Fruit fly (Drosophila melanogaster) whole organism, adult: ENCODE results near the gene htl.

Source experiments
- CG11617 ChIP-seq: fragments of 200-800 bp; sonication (Bioruptor generic); optimal IDR thresholded peaks from 2 replicates; lab custom pipeline; 2017; ENCODE audit warnings: mild to moderate bottlenecking, missing biosample characterization, missing genetic modification reagents, missing genetic modification characterization
- CG12768 ChIP-seq: fragments of 200-800 bp; sonication (Bioruptor generic); optimal IDR thresholded peaks from 2 replicates; lab custom pipeline; 2017; ENCODE audit warnings: missing biosample characterization, missing genetic modification characterization, mild to moderate bottlenecking, moderate library complexity, missing genetic modification reagents
- CG14711 ChIP-seq: fragments of 200-800 bp; sonication (Bioruptor generic); optimal IDR thresholded peaks from 2 replicates; lab custom pipeline; 2018; ENCODE audit warnings: missing biosample characterization, mild to moderate bottlenecking, missing genetic modification characterization, moderate library complexity
- CG1620 ChIP-seq: fragments of 200-800 bp; sonication (Bioruptor generic); optimal IDR thresholded peaks from 2 replicates; lab custom pipeline; 2016; ENCODE audit warnings: missing biosample characterization, missing genetic modification characterization
- CG33017 ChIP-seq: fragments of 200-800 bp; sonication (Bioruptor generic); optimal IDR thresholded peaks from 2 replicates; lab custom pipeline; 2018; ENCODE audit warnings: missing biosample characterization, mild to moderate bottlenecking, missing genetic modification characterization, moderate library complexity
- CG5204 ChIP-seq: fragments of 200-800 bp; sonication (Bioruptor generic); optimal IDR thresholded peaks from 2 replicates; lab custom pipeline; 2016; ENCODE audit warnings: missing biosample characterization, missing genetic modification characterization
- CG7045 ChIP-seq: fragments of 200-800 bp; sonication (Bioruptor generic); optimal IDR thresholded peaks from 2 replicates; lab custom pipeline; 2017; ENCODE audit warnings: missing biosample characterization, mild to moderate bottlenecking, missing genetic modification characterization
- CG7101 ChIP-seq: fragments of 200-800 bp; sonication (Bioruptor generic); optimal IDR thresholded peaks from 2 replicates; lab custom pipeline; 2018; ENCODE audit warnings: missing biosample characterization, mild to moderate bottlenecking, missing genetic modification characterization, moderate library complexity
- Clk ChIP-seq: fragments of 200-800 bp; sonication (Bioruptor generic); optimal IDR thresholded peaks from 2 replicates; lab custom pipeline; 2017; ENCODE audit warnings: missing biosample characterization, missing genetic modification characterization
- Crg-1 ChIP-seq: fragments of 200-800 bp; sonication (Bioruptor generic); optimal IDR thresholded peaks from 2 replicates; lab custom pipeline; 2016; ENCODE audit warnings: missing biosample characterization, missing genetic modification characterization
- Hr96 ChIP-seq: fragments of 200-800 bp; sonication (Bioruptor generic); optimal IDR thresholded peaks from 2 replicates; lab custom pipeline; 2016; ENCODE audit warnings: missing biosample characterization, missing genetic modification characterization
- Mnt ChIP-seq: fragments of 200-800 bp; sonication (Bioruptor generic); optimal IDR thresholded peaks from 2 replicates; lab custom pipeline; 2016; ENCODE audit warnings: missing biosample characterization, mild to moderate bottlenecking, missing genetic modification characterization
- bab1 ChIP-seq: fragments of 200-800 bp; sonication (Bioruptor generic); optimal IDR thresholded peaks from 3 replicates; lab custom pipeline; 2019; ENCODE audit warnings: missing biosample characterization, mild to moderate bottlenecking, missing genetic modification characterization, moderate library complexity
- cic ChIP-seq: fragments of 200-800 bp; sonication (Bioruptor generic); optimal IDR thresholded peaks from 2 replicates; lab custom pipeline; 2017; ENCODE audit warnings: missing biosample characterization, mild to moderate bottlenecking, missing genetic modification characterization, moderate library complexity
- cnc ChIP-seq, 2 experiments: fragments of >200 bp; optimal IDR thresholded peaks; 2 replicates each; lab custom pipeline; 2017
- kay ChIP-seq: fragments of 200-800 bp; sonication (Bioruptor generic); peaks from one replicate; lab custom pipeline; 2016; ENCODE audit warnings: missing biosample characterization, missing genetic modification characterization, borderline replicate concordance
- ovo ChIP-seq: fragments of 200-800 bp; sonication (Bioruptor generic); optimal IDR thresholded peaks from 2 replicates; lab custom pipeline; 2016; ENCODE audit warnings: missing biosample characterization, missing genetic modification characterization
- pad ChIP-seq: fragments of 200-800 bp; sonication (Bioruptor generic); optimal IDR thresholded peaks from 3 replicates; lab custom pipeline; 2017; ENCODE audit warnings: missing biosample characterization, missing genetic modification characterization, mild to moderate bottlenecking, moderate library complexity, missing genetic modification reagents
- tj ChIP-seq: fragments of 200-800 bp; sonication (Bioruptor generic); optimal IDR thresholded peaks from 3 replicates; lab custom pipeline; 2017; ENCODE audit warnings: missing biosample characterization, mild to moderate bottlenecking, missing genetic modification characterization, moderate library complexity
- toe ChIP-seq: fragments of 200-800 bp; sonication (Bioruptor generic); optimal IDR thresholded peaks from 2 replicates; lab custom pipeline; 2016; ENCODE audit warnings: missing biosample characterization, missing genetic modification characterization

Gene htl

dm6 chr3R:18058401-18058800, 5.6 kb upstream of the htl start:
- TF ChIP-seq Clk = no peak
- no peak for TF ChIP-seq pad
- no peak for TF ChIP-seq CG7101
- TF ChIP-seq CG11617 (GFP tag; lab: Kevin White, UChicago) = no peak
- no peak for TF ChIP-seq kay
- no peak for TF ChIP-seq bab1 (GFP tag; lab: Kevin White, UChicago)
- no peak for TF ChIP-seq ovo (GFP tag; lab: Kevin White, UChicago)
- TF ChIP-seq CG33017 (tag; lab: Kevin White, UChicago) = no peak
- TF ChIP-seq CG12768 (GFP tag; lab: Kevin White, UChicago) = no peak
- no peak for TF ChIP-seq cic (GFP tag; lab: Kevin White, UChicago)
- no peak for TF ChIP-seq CG5204
- no peak for TF ChIP-seq cnc (optimal IDR thresholded peaks at IDR 0.05; lab: Kevin White, UChicago)
- no peak for TF ChIP-seq Mnt (GFP tag; lab: Kevin White, UChicago)
- TF ChIP-seq Hr96 (GFP tag; lab: Kevin White, UChicago) = no peak

- TF ChIP-seq Clk = no peak
- no peak for TF ChIP-seq CG5204
- no peak for TF ChIP-seq tj (GFP tag; lab: Kevin White, UChicago)
- no peak for TF ChIP-seq CG12768 (GFP tag; lab: Kevin White, UChicago)
- TF ChIP-seq toe (GFP tag; lab: Kevin White, UChicago) = no peak
- no peak for TF ChIP-seq cic (GFP tag; lab: Kevin White, UChicago)
- no peak for TF ChIP-seq pad
- TF ChIP-seq CG1620 (GFP tag; lab: Kevin White, UChicago) = no peak
- TF ChIP-seq Crg-1 (GFP tag; lab: Kevin White, UChicago) = no peak
- TF ChIP-seq kay = no peak
- no peak for TF ChIP-seq CG33017 (tag; lab: Kevin White, UChicago)
- no peak for TF ChIP-seq CG7045 (GFP tag; lab: Kevin White, UChicago)
- no peak for TF ChIP-seq CG14711 (tag; lab: Kevin White, UChicago)
- no peak for TF ChIP-seq CG7101
- no peak for TF ChIP-seq Hr96 (GFP tag; lab: Kevin White, UChicago)
- TF ChIP-seq cnc (optimal IDR thresholded peaks at IDR 0.05; lab: Kevin White, UChicago) = no peak
- TF ChIP-seq Mnt (GFP tag; lab: Kevin White, UChicago) = no peak
- no peak for TF ChIP-seq bab1 (GFP tag; lab: Kevin White, UChicago)
- TF ChIP-seq ovo (GFP tag; lab: Kevin White, UChicago) = no peak
These were observed 2.2 kb downstream of the htl start for dm6 chr3R:18050585-18050984.

- no peak for TF ChIP-seq kay
- TF ChIP-seq CG14711 (tag; lab: Kevin White, UChicago) = no peak
- TF ChIP-seq ovo (GFP tag; lab: Kevin White, UChicago) = no peak
- TF ChIP-seq cnc (optimal IDR thresholded peaks at IDR 0.05; lab: Kevin White, UChicago) = no peak
- no peak for TF ChIP-seq Clk
- TF ChIP-seq CG5204 = no peak
- TF ChIP-seq Crg-1 (GFP tag; lab: Kevin White, UChicago) = no peak
- no peak for TF ChIP-seq CG7101
- TF ChIP-seq CG7045 (GFP tag; lab: Kevin White, UChicago) = no peak
- TF ChIP-seq tj (GFP tag; lab: Kevin White, UChicago) = no peak
- TF ChIP-seq cic (GFP tag; lab: Kevin White, UChicago) = no peak
- no peak for TF ChIP-seq CG33017 (tag; lab: Kevin White, UChicago)
- TF ChIP-seq Mnt (GFP tag; lab: Kevin White, UChicago) = no peak
These were observed 2.7 kb downstream of the htl start for dm6 chr3R:18050016-18050556.

dm6 chr3R:18049272-18050015, 3.3 kb downstream of the htl start:
- TF ChIP-seq ovo (GFP tag; lab: Kevin White, UChicago) = no peak
- no peak for TF ChIP-seq CG5204
- no peak for TF ChIP-seq CG7101
- TF ChIP-seq Clk = no peak
- TF ChIP-seq CG1620 (GFP tag; lab: Kevin White, UChicago) = no peak
- TF ChIP-seq CG11617 (GFP tag; lab: Kevin White, UChicago) = no peak
- TF ChIP-seq Crg-1 (GFP tag; lab: Kevin White, UChicago) = no peak
- TF ChIP-seq CG7045 (GFP tag; lab: Kevin White, UChicago) = no peak
- TF ChIP-seq pad = no peak
- TF ChIP-seq kay = no peak
- no peak for TF ChIP-seq Mnt (GFP tag; lab: Kevin White, UChicago)
- no peak for TF ChIP-seq CG14711 (tag; lab: Kevin White, UChicago)
- TF ChIP-seq CG33017 (tag; lab: Kevin White, UChicago) = no peak
- TF ChIP-seq tj (GFP tag; lab: Kevin White, UChicago) = no peak
- TF ChIP-seq CG12768 (GFP tag; lab: Kevin White, UChicago) = no peak
- TF ChIP-seq toe (GFP tag; lab: Kevin White, UChicago) = no peak
- TF ChIP-seq bab1 (GFP tag; lab: Kevin White, UChicago) = no peak
- TF ChIP-seq cic (GFP tag; lab: Kevin White, UChicago) = no peak
- no peak for TF ChIP-seq Hr96 (GFP tag; lab: Kevin White, UChicago)

DNA sequence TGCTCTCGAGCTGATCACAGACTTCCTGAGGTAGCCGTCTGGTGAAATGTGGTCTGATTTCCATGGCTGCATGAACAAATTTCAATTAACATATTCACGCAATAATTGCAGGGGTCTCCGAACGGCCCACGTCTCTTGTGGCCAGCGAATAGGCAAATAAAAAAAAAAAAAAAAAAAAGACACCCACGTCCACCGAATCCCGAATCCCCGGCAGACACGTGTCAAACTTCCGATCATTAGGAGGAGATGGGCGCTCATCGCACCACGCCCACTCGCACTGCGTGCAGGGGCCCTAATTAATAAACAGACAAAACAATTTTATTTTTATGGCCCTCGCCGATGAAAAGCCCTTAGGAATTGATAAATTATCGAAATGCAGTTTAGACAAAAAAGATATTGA, 9.2 kb downstream of the htl start:
- no peak for TF ChIP-seq Mnt (GFP tag; lab: Kevin White, UChicago)
- no peak for TF ChIP-seq CG1620 (GFP tag; lab: Kevin White, UChicago)
- no peak for TF ChIP-seq bab1 (GFP tag; lab: Kevin White, UChicago)

DNA sequence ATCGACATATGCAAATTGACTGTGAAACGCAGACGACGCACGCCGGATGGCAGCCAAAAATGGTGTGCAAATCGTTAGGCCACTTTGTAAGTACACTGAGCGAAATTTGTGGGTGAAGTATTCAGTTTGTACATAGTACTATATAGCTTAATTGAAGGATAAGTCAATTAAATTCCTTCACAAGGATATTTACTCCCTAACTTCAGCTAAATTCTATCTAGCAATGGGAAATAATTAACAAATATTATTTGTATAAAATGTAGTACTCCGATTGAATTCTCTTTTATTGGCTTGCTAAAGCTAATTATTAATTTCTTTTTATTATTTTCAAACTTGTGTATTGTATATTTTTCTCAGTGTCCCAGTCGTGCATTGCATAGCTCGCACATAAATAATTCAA, 23.7 kb downstream of the htl start:
- TF ChIP-seq bab1 (GFP tag; lab: Kevin White, UChicago) = no peak
- TF ChIP-seq Crg-1 (GFP tag; lab: Kevin White, UChicago) = no peak
- no peak for TF ChIP-seq CG11617 (GFP tag; lab: Kevin White, UChicago)
- no peak for TF ChIP-seq Hr96 (GFP tag; lab: Kevin White, UChicago)
- TF ChIP-seq CG1620 (GFP tag; lab: Kevin White, UChicago) = no peak
- no peak for TF ChIP-seq toe (GFP tag; lab: Kevin White, UChicago)
